Fruit fly (Drosophila melanogaster) whole organism, adult: ENCODE measurements around the gene ATP6AP2.

Experiments
- CG11617 ChIP-seq: fragments of 200-800 bp; sonication (Bioruptor generic); optimal IDR thresholded peaks from 2 replicates; lab custom pipeline; 2017; ENCODE audit warnings: mild to moderate bottlenecking, missing biosample characterization, missing genetic modification reagents, missing genetic modification characterization
- Crg-1 ChIP-seq: fragments of 200-800 bp; sonication (Bioruptor generic); optimal IDR thresholded peaks from 2 replicates; lab custom pipeline; 2016; ENCODE audit warnings: missing biosample characterization, missing genetic modification characterization
- bab1 ChIP-seq: fragments of 200-800 bp; sonication (Bioruptor generic); optimal IDR thresholded peaks from 3 replicates; lab custom pipeline; 2019; ENCODE audit warnings: missing biosample characterization, mild to moderate bottlenecking, missing genetic modification characterization, moderate library complexity
- cic ChIP-seq: fragments of 200-800 bp; sonication (Bioruptor generic); optimal IDR thresholded peaks from 2 replicates; lab custom pipeline; 2017; ENCODE audit warnings: missing biosample characterization, mild to moderate bottlenecking, missing genetic modification characterization, moderate library complexity
- kay ChIP-seq: fragments of 200-800 bp; sonication (Bioruptor generic); peaks from one replicate; lab custom pipeline; 2016; ENCODE audit warnings: missing biosample characterization, missing genetic modification characterization, borderline replicate concordance
- pad ChIP-seq: fragments of 200-800 bp; sonication (Bioruptor generic); optimal IDR thresholded peaks from 3 replicates; lab custom pipeline; 2017; ENCODE audit warnings: missing biosample characterization, missing genetic modification characterization, mild to moderate bottlenecking, moderate library complexity, missing genetic modification reagents

DNA sequence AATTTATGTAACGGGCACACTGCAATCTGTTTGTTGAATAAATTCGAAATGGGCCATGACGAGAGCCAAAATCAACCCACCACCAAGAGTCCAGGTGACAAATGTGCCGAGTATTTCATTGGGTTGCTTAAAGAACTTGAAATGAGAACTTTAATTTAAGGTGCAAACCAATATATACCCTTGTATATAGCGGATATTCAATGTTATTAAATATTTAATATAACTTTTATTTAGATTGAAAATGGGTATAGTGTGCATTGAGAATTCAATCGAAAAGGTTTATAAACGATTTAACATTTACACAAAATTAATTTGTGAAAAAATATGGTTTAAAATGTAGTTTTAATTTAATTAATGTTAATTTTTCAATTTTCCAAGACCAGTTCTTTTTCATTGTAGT is 14.1 kb upstream of the ATP6AP2 start, which contains the start of gene CG8420:
- TF ChIP-seq CG11617, result no peak
- TF ChIP-seq kay (GFP tag; lab: Kevin White, UChicago), result no peak
- TF ChIP-seq bab1 (GFP tag; lab: Kevin White, UChicago), result no peak
- TF ChIP-seq pad, result no peak
- no peak for TF ChIP-seq Crg-1
- no peak for TF ChIP-seq cic (GFP tag; lab: Kevin White, UChicago)
